Worm (Caenorhabditis elegans): Measurements from ENCODE around the gene pen-2.

DNA sequence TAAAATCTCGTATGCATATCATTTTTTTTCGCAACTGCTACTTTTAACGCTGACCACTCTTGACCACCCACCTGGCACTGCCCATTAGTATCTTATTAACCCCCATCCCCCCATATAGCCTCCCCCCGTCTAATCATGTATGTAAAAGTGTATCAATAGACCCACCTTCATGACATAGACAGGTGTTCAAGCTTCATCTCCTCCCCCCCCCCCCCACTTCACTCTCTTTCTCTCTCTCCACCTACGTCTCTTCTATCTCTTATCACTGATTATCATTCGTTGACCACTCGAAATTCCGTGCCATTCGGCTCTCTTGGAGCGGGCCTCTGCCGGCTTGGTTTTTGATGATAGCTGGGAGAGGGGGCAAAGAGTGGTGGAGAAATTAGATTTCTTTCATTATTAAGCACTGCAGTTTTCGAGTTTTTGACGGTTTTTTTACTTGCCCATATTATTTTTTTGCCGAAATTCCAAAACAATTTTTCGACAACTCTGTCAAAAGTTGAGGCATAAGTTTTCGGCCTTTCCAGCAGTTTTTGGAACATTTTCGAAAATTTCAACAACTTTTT lies 12.7 kb downstream of the pen-2 start:
- TF ChIP-seq unc-39 (tag; optimal IDR thresholded peaks at IDR 0.05): no peak
- no peak for TF ChIP-seq snpc-1.2 (GFP tag; IDR thresholded peaks at IDR 0.05)

Data from whole organism, L4 larva.